Fruit fly (Drosophila melanogaster): Measurements from ENCODE around the gene ex.

ex gene

DNA sequence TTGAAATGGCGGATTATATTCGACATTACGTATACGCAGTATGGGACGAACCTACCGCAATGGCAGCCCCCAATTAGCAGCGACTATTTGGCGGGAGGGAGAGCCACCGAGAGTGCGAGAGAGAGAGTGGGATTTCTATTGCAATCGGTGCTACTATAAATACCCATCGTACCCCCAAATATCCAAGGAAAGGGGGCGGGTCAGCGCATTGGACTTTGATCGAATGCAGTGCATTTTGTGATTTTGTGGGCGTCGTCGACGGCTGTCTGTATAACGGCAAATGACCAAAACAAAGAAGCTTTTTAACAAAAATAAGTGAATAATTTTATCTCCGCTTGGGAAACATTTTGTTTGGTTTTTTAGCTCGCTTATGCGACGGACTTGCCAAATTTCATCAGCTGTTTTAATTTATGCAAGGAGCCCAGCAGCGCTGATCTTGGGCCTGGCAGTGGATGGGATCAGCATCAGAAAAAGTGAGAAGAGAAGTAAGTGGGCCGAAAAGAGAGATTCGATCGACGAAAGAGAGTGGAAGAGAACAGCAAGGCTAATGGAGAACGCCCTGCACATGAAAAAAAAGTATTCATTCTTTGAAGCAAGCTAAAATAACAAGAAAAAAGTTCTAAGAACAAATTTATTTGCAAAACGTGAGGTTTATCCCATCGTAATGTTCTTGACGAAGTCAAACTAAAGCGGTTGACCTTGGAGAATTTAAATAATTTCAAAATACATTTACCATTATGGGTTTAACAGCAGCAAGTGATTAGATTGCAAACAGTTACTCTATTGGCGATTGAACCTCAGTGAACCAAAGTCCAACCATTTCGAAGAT lies 56.9 kb downstream of the ex start (continued):
- TF ChIP-seq CG7786 (GFP tag; optimal IDR thresholded peaks at IDR 0.05): peak; percentile 4
- TF ChIP-seq CG8765 (GFP tag; IDR thresholded peaks at IDR 0.05): no peak
- no peak for TF ChIP-seq CG14860 (GFP tag; IDR thresholded peaks at IDR 0.05; ENCODE audit: partially characterized antibody)
- no peak for TF ChIP-seq lbe (GFP tag; optimal IDR thresholded peaks at IDR 0.05)
- no peak for TF ChIP-seq CG11247 (GFP tag; IDR thresholded peaks at IDR 0.05)
- TF ChIP-seq CG6654 (GFP tag; optimal IDR thresholded peaks at IDR 0.05): no peak
- TF ChIP-seq CG31224 (GFP tag; IDR thresholded peaks at IDR 0.05): no peak
- no peak for TF ChIP-seq salm (tag; optimal IDR thresholded peaks at IDR 0.05)
- peak; percentile 1 for TF ChIP-seq en (GFP tag; optimal IDR thresholded peaks at IDR 0.05)
- TF ChIP-seq CG14050 (GFP tag; IDR thresholded peaks at IDR 0.05): no peak
- no peak for TF ChIP-seq Ssrp (tag; optimal IDR thresholded peaks at IDR 0.05)
- TF ChIP-seq nom (GFP tag; optimal IDR thresholded peaks at IDR 0.05): peak; percentile 52
- peak; percentile 60 for TF ChIP-seq CG11504 (tag; optimal IDR thresholded peaks at IDR 0.05)
- TF ChIP-seq CG11560 (tag; IDR thresholded peaks at IDR 0.05): no peak
- TF ChIP-seq dimm (GFP tag; IDR thresholded peaks at IDR 0.05): no peak
- no peak for TF ChIP-seq org-1 (GFP tag; optimal IDR thresholded peaks at IDR 0.05)
- peak; percentile 38 for TF ChIP-seq CG18599 (GFP tag; optimal IDR thresholded peaks at IDR 0.05)
- no peak for TF ChIP-seq CG6175 (GFP tag; IDR thresholded peaks at IDR 0.05)
- TF ChIP-seq twi (tag; optimal IDR thresholded peaks at IDR 0.05): peak; percentile 0
- no peak for TF ChIP-seq CG10462 (GFP tag; optimal IDR thresholded peaks at IDR 0.05)
- TF ChIP-seq knrl (GFP tag; IDR thresholded peaks at IDR 0.05; ENCODE audit: partially characterized antibody): no peak
- no peak for TF ChIP-seq yki (optimal IDR thresholded peaks at IDR 0.05)
- peak; percentile 38 for TF ChIP-seq CG8924 (tag; optimal IDR thresholded peaks at IDR 0.05)
- TF ChIP-seq jumu (GFP tag; optimal IDR thresholded peaks at IDR 0.05): peak; percentile 23
- no peak for TF ChIP-seq CG12299 (tag; optimal IDR thresholded peaks at IDR 0.05)
- peak; percentile 57 for TF ChIP-seq row (GFP tag; IDR thresholded peaks at IDR 0.05)
- peak; percentile 45 for TF ChIP-seq dmrt99B (tag; optimal IDR thresholded peaks at IDR 0.05)
- peak; percentile 5 for TF ChIP-seq sug (tag; optimal IDR thresholded peaks at IDR 0.05)
- TF ChIP-seq vnd (GFP tag; IDR thresholded peaks at IDR 0.05; ENCODE audit: partially characterized antibody): no peak
- peak; percentile 50; the same call in 1 of the 2 replicates for TF ChIP-seq Drgx (GFP tag; IDR thresholded peaks at IDR 0.05)
- no peak for TF ChIP-seq Xrp1 (GFP tag; IDR thresholded peaks at IDR 0.05)
- no peak for TF ChIP-seq Hand (GFP tag; optimal IDR thresholded peaks at IDR 0.05)
- TF ChIP-seq CG8944 (GFP tag; optimal IDR thresholded peaks at IDR 0.05): no peak
- TF ChIP-seq Trl (optimal IDR thresholded peaks at IDR 0.05): peak; percentile 28 to 55
- no peak for TF ChIP-seq Trl (GFP tag; optimal IDR thresholded peaks at IDR 0.05)
- no peak for TF ChIP-seq CG4730 (GFP tag; IDR thresholded peaks at IDR 0.05)
- no peak for TF ChIP-seq wdn (GFP tag; IDR thresholded peaks at IDR 0.05)
- TF ChIP-seq cad (GFP tag; optimal IDR thresholded peaks at IDR 0.05): no peak
- TF ChIP-seq rib (GFP tag; IDR thresholded peaks at IDR 0.05): no peak
- no peak for TF ChIP-seq CG4328 (GFP tag; optimal IDR thresholded peaks at IDR 0.05)
- no peak for TF ChIP-seq tap (tag; optimal IDR thresholded peaks at IDR 0.05)
- peak; percentile 46; the same call in 1 of the 3 replicates for TF ChIP-seq CG17361 (GFP tag; IDR thresholded peaks at IDR 0.05)
- TF ChIP-seq oc (tag; optimal IDR thresholded peaks at IDR 0.05): no peak
- TF ChIP-seq CG1832 (GFP tag; optimal IDR thresholded peaks at IDR 0.05): no peak
- no peak for TF ChIP-seq hkb (optimal IDR thresholded peaks at IDR 0.05)
- TF ChIP-seq hkb (GFP tag; IDR thresholded peaks at IDR 0.05): peak; percentile 24; the same call in 1 of the 2 replicates
- no peak for TF ChIP-seq CG6854 (GFP tag; optimal IDR thresholded peaks at IDR 0.05)
- peak; percentile 82 for TF ChIP-seq CG3163 (GFP tag; optimal IDR thresholded peaks at IDR 0.05)
- TF ChIP-seq crc (GFP tag; optimal IDR thresholded peaks at IDR 0.05): no peak
- peak; percentile 35 for TF ChIP-seq CG12155 (GFP tag; optimal IDR thresholded peaks at IDR 0.05)
- TF ChIP-seq ssp (GFP tag; IDR thresholded peaks at IDR 0.05): no peak
